Fruit fly (Drosophila melanogaster): ENCODE data around the gene CG33177.

The CG33177 gene

dm6 chrX:15043700-15044225 lies 37.4 kb upstream of the CG33177 start, which contains the start of gene CG5541 (continued):
- TF ChIP-seq ham (GFP tag; IDR thresholded peaks at IDR 0.05) = no peak
- TF ChIP-seq CG12155 (GFP tag; optimal IDR thresholded peaks at IDR 0.05) = no peak
- no peak for TF ChIP-seq CG12942 (GFP tag; optimal IDR thresholded peaks at IDR 0.05)
- TF ChIP-seq B-H1 (GFP tag; IDR thresholded peaks at IDR 0.05) = no peak
- no peak for TF ChIP-seq CG11085 (GFP tag; IDR thresholded peaks at IDR 0.05)
- TF ChIP-seq Oli (tag; optimal IDR thresholded peaks at IDR 0.05) = no peak
- TF ChIP-seq CG11723 (GFP tag; optimal IDR thresholded peaks at IDR 0.05) = no peak
- no peak for TF ChIP-seq pfk (GFP tag; optimal IDR thresholded peaks at IDR 0.05)
- no peak for TF ChIP-seq CG17186 (GFP tag; optimal IDR thresholded peaks at IDR 0.05)
- TF ChIP-seq dimm (GFP tag; IDR thresholded peaks at IDR 0.05) = no peak
- no peak for TF ChIP-seq Dref (GFP tag; IDR thresholded peaks at IDR 0.05)
- peak; percentile 10 for TF ChIP-seq CG10979 (tag; optimal IDR thresholded peaks at IDR 0.05)
- no peak for TF ChIP-seq Aef1 (GFP tag; IDR thresholded peaks at IDR 0.05)
- no peak for TF ChIP-seq Dad (GFP tag; optimal IDR thresholded peaks at IDR 0.05)
- TF ChIP-seq Dek (tag; optimal IDR thresholded peaks at IDR 0.05) = no peak
- peak; percentile 22 for TF ChIP-seq CG13775 (GFP tag; optimal IDR thresholded peaks at IDR 0.05)
- TF ChIP-seq CG7372 (GFP tag; IDR thresholded peaks at IDR 0.05) = peak; percentile 74
- no peak for TF ChIP-seq Oaz (GFP tag; IDR thresholded peaks at IDR 0.05)
- no peak for TF ChIP-seq unc-4 (GFP tag; IDR thresholded peaks at IDR 0.05; ENCODE audit: partially characterized antibody)
- no peak for TF ChIP-seq CG2202 (tag; optimal IDR thresholded peaks at IDR 0.05)
- TF ChIP-seq gcm (GFP tag; optimal IDR thresholded peaks at IDR 0.05) = no peak
- no peak for TF ChIP-seq ato (GFP tag; IDR thresholded peaks at IDR 0.05; ENCODE audit: partially characterized antibody)
- peak; percentile 2 for TF ChIP-seq CG9817 (tag; optimal IDR thresholded peaks at IDR 0.05)
- TF ChIP-seq dmrt99B (tag; optimal IDR thresholded peaks at IDR 0.05) = no peak
- TF ChIP-seq grau (tag; optimal IDR thresholded peaks at IDR 0.05) = peak; percentile 39
- peak; percentile 42 to 77 for TF ChIP-seq Trl (optimal IDR thresholded peaks at IDR 0.05)
- TF ChIP-seq Trl (GFP tag; optimal IDR thresholded peaks at IDR 0.05) = no peak
- TF ChIP-seq gfzf (GFP tag; optimal IDR thresholded peaks at IDR 0.05) = no peak
- no peak for TF ChIP-seq CG16815 (GFP tag; optimal IDR thresholded peaks at IDR 0.05)
- TF ChIP-seq PHDP (tag; optimal IDR thresholded peaks at IDR 0.05) = no peak
- no peak for TF ChIP-seq CG16863 (GFP tag; optimal IDR thresholded peaks at IDR 0.05)
- TF ChIP-seq Dp (GFP tag; optimal IDR thresholded peaks at IDR 0.05) = no peak
- no peak for TF ChIP-seq otp (GFP tag; IDR thresholded peaks at IDR 0.05)
- TF ChIP-seq onecut (GFP tag; IDR thresholded peaks at IDR 0.05) = no peak
- no peak for TF ChIP-seq peb (GFP tag; IDR thresholded peaks at IDR 0.05)
- TF ChIP-seq sob (GFP tag; IDR thresholded peaks at IDR 0.05) = no peak
- no peak for TF ChIP-seq tup (GFP tag; optimal IDR thresholded peaks at IDR 0.05)
- TF ChIP-seq Hand (GFP tag; optimal IDR thresholded peaks at IDR 0.05) = peak; percentile 20
- peak; percentile 33 for TF ChIP-seq CG6854 (GFP tag; optimal IDR thresholded peaks at IDR 0.05)
- no peak for TF ChIP-seq z (GFP tag; IDR thresholded peaks at IDR 0.05)
- TF ChIP-seq CG43689 (GFP tag; IDR thresholded peaks at IDR 0.05) = no peak
- no peak for TF ChIP-seq Chrac-16 (GFP tag; optimal IDR thresholded peaks at IDR 0.05)
- no peak for TF ChIP-seq CG4730 (GFP tag; IDR thresholded peaks at IDR 0.05)
- TF ChIP-seq HmgD (GFP tag; optimal IDR thresholded peaks at IDR 0.05) = no peak
- TF ChIP-seq lilli (GFP tag; optimal IDR thresholded peaks at IDR 0.05) = peak; percentile 42
- TF ChIP-seq cas (GFP tag; IDR thresholded peaks at IDR 0.05) = no peak
- no peak for TF ChIP-seq Hey (tag; optimal IDR thresholded peaks at IDR 0.05)
- peak; percentile 32 for TF ChIP-seq CG13894 (tag; optimal IDR thresholded peaks at IDR 0.05)
- TF ChIP-seq CG18011 (GFP tag; optimal IDR thresholded peaks at IDR 0.05) = no peak
- TF ChIP-seq TFAM (GFP tag; optimal IDR thresholded peaks at IDR 0.05) = no peak
- TF ChIP-seq CG7745 (tag; optimal IDR thresholded peaks at IDR 0.05) = no peak
- TF ChIP-seq CG4707 (GFP tag; optimal IDR thresholded peaks at IDR 0.05) = no peak

Data from whole organism, embryonic.